Fruit fly (Drosophila melanogaster) whole organism, embryonic: ENCODE results near the gene CG44174.

ENCODE experiments used
- Adf1 ChIP-seq: fragments of 200-800 bp; sonication (Bioruptor generic); IDR thresholded peaks from 2 replicates; pipeline ENCODE4 v1.3.6; 2022; ENCODE audit warnings: missing biosample characterization, missing genetic modification characterization
- Atf6 ChIP-seq: fragments of 200-800 bp; sonication (Bioruptor generic); IDR thresholded peaks from 2 replicates; pipeline ENCODE4 v1.3.6; 2022; ENCODE audit warnings: missing biosample characterization, missing genetic modification characterization
- Bdp1 ChIP-seq: fragments of 200-800 bp; sonication (Bioruptor generic); optimal IDR thresholded peaks from 3 replicates; lab custom pipeline; 2016; ENCODE audit warnings: missing biosample characterization, missing genetic modification characterization
- CG10267 ChIP-seq: fragments of 200-800 bp; sonication (Bioruptor generic); optimal IDR thresholded peaks from 2 replicates; lab custom pipeline; 2018; ENCODE audit warnings: missing biosample characterization, mild to moderate bottlenecking, missing genetic modification characterization, moderate library complexity
- CG10979 ChIP-seq: fragments of 200-800 bp; sonication (Bioruptor generic); optimal IDR thresholded peaks from 2 replicates; lab custom pipeline; 2018; ENCODE audit warnings: missing biosample characterization, mild to moderate bottlenecking, missing genetic modification characterization, moderate library complexity
- CG11085 ChIP-seq: fragments of 200-800 bp; sonication (Bioruptor generic); IDR thresholded peaks from 2 replicates; pipeline ENCODE4 v1.3.6; 2022; ENCODE audit warnings: missing biosample characterization, missing genetic modification characterization
- CG11247 ChIP-seq: fragments of 200-800 bp; sonication (Bioruptor generic); IDR thresholded peaks from 2 replicates; pipeline ENCODE4 v1.3.6; 2022; ENCODE audit warnings: missing biosample characterization, missing genetic modification characterization
- CG11695 ChIP-seq: fragments of 200-800 bp; sonication (Bioruptor generic); IDR thresholded peaks from 3 replicates; pipeline ENCODE4 v1.3.6; 2022; ENCODE audit warnings: missing biosample characterization, missing genetic modification characterization
- CG12155 ChIP-seq: fragments of 200-800 bp; sonication (Bioruptor generic); optimal IDR thresholded peaks from 3 replicates; lab custom pipeline; 2016; ENCODE audit warnings: missing biosample characterization, missing genetic modification characterization
- CG12299 ChIP-seq: fragments of 200-800 bp; sonication (Bioruptor generic); optimal IDR thresholded peaks from 2 replicates; lab custom pipeline; 2018; ENCODE audit warnings: missing biosample characterization, mild to moderate bottlenecking, missing genetic modification characterization
- CG14965 ChIP-seq: fragments of 200-800 bp; sonication (Bioruptor generic); optimal IDR thresholded peaks from 2 replicates; lab custom pipeline; 2016; ENCODE audit warnings: missing biosample characterization, missing genetic modification characterization, borderline replicate concordance
- CG1529 ChIP-seq: fragments of 200-800 bp; sonication (Bioruptor generic); optimal IDR thresholded peaks from 3 replicates; lab custom pipeline; 2018; ENCODE audit warnings: missing biosample characterization, missing genetic modification characterization
- CG15696 ChIP-seq: fragments of 200-800 bp; sonication (Bioruptor generic); optimal IDR thresholded peaks from 2 replicates; lab custom pipeline; 2019; ENCODE audit warnings: missing biosample characterization, mild to moderate bottlenecking, missing genetic modification characterization, moderate library complexity
- CG18619 ChIP-seq: fragments of 200-800 bp; sonication (Bioruptor generic); optimal IDR thresholded peaks from 3 replicates; lab custom pipeline; 2017; ENCODE audit warnings: missing biosample characterization, mild to moderate bottlenecking, missing genetic modification characterization
- CG3065 ChIP-seq: fragments of 200-800 bp; sonication (Bioruptor generic); optimal IDR thresholded peaks from 2 replicates; lab custom pipeline; 2016; ENCODE audit warnings: missing biosample characterization, missing genetic modification characterization
- CG33213 ChIP-seq: fragments of 200-800 bp; sonication (Bioruptor generic); optimal IDR thresholded peaks from 3 replicates; lab custom pipeline; 2016; ENCODE audit warnings: missing biosample characterization, missing genetic modification characterization
- CG6683 ChIP-seq: fragments of 200-800 bp; sonication (Bioruptor generic); optimal IDR thresholded peaks from 2 replicates; lab custom pipeline; 2017; ENCODE audit warnings: missing biosample characterization, mild to moderate bottlenecking, missing genetic modification characterization, missing genetic modification reagents
- CG8359 ChIP-seq: fragments of 200-800 bp; sonication (Bioruptor generic); optimal IDR thresholded peaks from 2 replicates; lab custom pipeline; 2017; ENCODE audit warnings: missing biosample characterization, mild to moderate bottlenecking, missing genetic modification characterization, borderline replicate concordance
- CG8388 ChIP-seq: fragments of 200-800 bp; sonication (Bioruptor generic); optimal IDR thresholded peaks from 2 replicates; lab custom pipeline; 2019; ENCODE audit warnings: missing biosample characterization, mild to moderate bottlenecking, missing genetic modification characterization, moderate library complexity
- Chrac-16 ChIP-seq: fragments of 200-800 bp; sonication (Bioruptor generic); optimal IDR thresholded peaks from 3 replicates; lab custom pipeline; 2016; ENCODE audit warnings: missing biosample characterization, missing genetic modification characterization
- Dfd ChIP-seq, 2 experiments: fragments of >200 bp; optimal IDR thresholded peaks; 2 replicates each; lab custom pipeline; 2017; ENCODE audit warnings: missing biosample characterization in 2 of 2, missing genetic modification characterization in 2 of 2
- Drgx ChIP-seq: fragments of 200-800 bp; sonication (Bioruptor generic); IDR thresholded peaks from 2 replicates; pipeline ENCODE4 v1.3.6; 2022; ENCODE audit warnings: missing biosample characterization, missing genetic modification characterization
- HHEX ChIP-seq: fragments of 200-800 bp; sonication (Bioruptor generic); optimal IDR thresholded peaks from 3 replicates; lab custom pipeline; 2017; ENCODE audit warnings: missing biosample characterization, mild to moderate bottlenecking, missing genetic modification characterization, missing genetic modification reagents
- Hey ChIP-seq: fragments of 200-800 bp; sonication (Bioruptor generic); optimal IDR thresholded peaks from 3 replicates; lab custom pipeline; 2018; ENCODE audit warnings: missing biosample characterization, mild to moderate bottlenecking, missing genetic modification characterization
- Hr39 ChIP-seq: fragments of >200 bp; optimal IDR thresholded peaks from 2 replicates; lab custom pipeline; 2017
- Mad ChIP-seq: fragments of 200-800 bp; sonication (Bioruptor generic); optimal IDR thresholded peaks from 2 replicates; lab custom pipeline; 2016; ENCODE audit warnings: missing biosample characterization, missing genetic modification characterization
- Tbp ChIP-seq: fragments of >200 bp; optimal IDR thresholded peaks from 2 replicates; lab custom pipeline; 2018; ENCODE audit warnings: missing biosample characterization, missing genetic modification characterization
- YL-1 ChIP-seq: fragments of 200-800 bp; sonication (Bioruptor generic); optimal IDR thresholded peaks from 3 replicates; lab custom pipeline; 2017; ENCODE audit warnings: missing biosample characterization, mild to moderate bottlenecking, missing genetic modification characterization
- ato ChIP-seq: fragments of 200-800 bp; sonication (Bioruptor generic); IDR thresholded peaks from 2 replicates; pipeline ENCODE4 v1.3.6; 2022; ENCODE audit warnings: missing biosample characterization, missing genetic modification characterization; ENCODE audit not compliant: partially characterized antibody
- bcd ChIP-seq: fragments of 200-800 bp; sonication (Bioruptor generic); optimal IDR thresholded peaks from 2 replicates; lab custom pipeline; 2017; ENCODE audit warnings: missing biosample characterization, mild to moderate bottlenecking, missing genetic modification characterization
- bigmax ChIP-seq: fragments of 200-800 bp; sonication (Bioruptor generic); optimal IDR thresholded peaks from 2 replicates; lab custom pipeline; 2018; ENCODE audit warnings: missing biosample characterization, mild to moderate bottlenecking, missing genetic modification characterization
- br ChIP-seq: fragments of >200 bp; optimal IDR thresholded peaks from 2 replicates; lab custom pipeline; 2017
- cato ChIP-seq: fragments of 200-800 bp; sonication (Bioruptor generic); optimal IDR thresholded peaks from 2 replicates; lab custom pipeline; 2016; ENCODE audit warnings: missing biosample characterization, missing genetic modification characterization, borderline replicate concordance
- crp ChIP-seq, 2 experiments: fragments of 200-800 bp; sonication (Bioruptor generic); optimal IDR thresholded peaks; 2 replicates in 1 of 2; 3 replicates in 1 of 2; lab custom pipeline; 2017; ENCODE audit warnings: missing biosample characterization in 2 of 2, missing genetic modification characterization in 2 of 2, mild to moderate bottlenecking in 1 of 2, moderate library complexity in 1 of 2
- dati ChIP-seq: fragments of 200-800 bp; sonication (Bioruptor generic); IDR thresholded peaks from 2 replicates; pipeline ENCODE4 v1.3.6; 2022; ENCODE audit warnings: missing biosample characterization, missing genetic modification characterization
- fd102C ChIP-seq: fragments of 200-800 bp; sonication (Bioruptor generic); optimal IDR thresholded peaks from 2 replicates; lab custom pipeline; 2018; ENCODE audit warnings: missing biosample characterization, mild to moderate bottlenecking, missing genetic modification characterization, moderate library complexity
- gfzf ChIP-seq: fragments of 200-800 bp; sonication (Bioruptor generic); optimal IDR thresholded peaks from 2 replicates; lab custom pipeline; 2016; ENCODE audit warnings: missing biosample characterization, mild to moderate bottlenecking, missing genetic modification characterization, moderate library complexity
- grn ChIP-seq: fragments of 200-800 bp; sonication (Bioruptor generic); optimal IDR thresholded peaks from 3 replicates; lab custom pipeline; 2017; ENCODE audit warnings: missing biosample characterization, missing genetic modification characterization
- gsb-n ChIP-seq: fragments of 200-800 bp; sonication (Bioruptor generic); optimal IDR thresholded peaks from 3 replicates; lab custom pipeline; 2018; ENCODE audit warnings: missing biosample characterization, mild to moderate bottlenecking, missing genetic modification characterization
- lab ChIP-seq: fragments of 200-800 bp; sonication (Bioruptor generic); optimal IDR thresholded peaks from 3 replicates; lab custom pipeline; 2017; ENCODE audit warnings: missing biosample characterization, missing genetic modification characterization, mild to moderate bottlenecking, moderate library complexity, missing genetic modification reagents
- lbe ChIP-seq: fragments of 200-800 bp; sonication (Bioruptor generic); optimal IDR thresholded peaks from 2 replicates; lab custom pipeline; 2016; ENCODE audit warnings: missing biosample characterization, mild to moderate bottlenecking, missing genetic modification characterization
- otp ChIP-seq: fragments of 200-800 bp; sonication (Bioruptor generic); IDR thresholded peaks from 3 replicates; pipeline ENCODE4, ENCODE4 v1.3.6; 2022; ENCODE audit warnings: missing biosample characterization, missing genetic modification characterization
- pros ChIP-seq: fragments of 200-800 bp; sonication (Bioruptor generic); optimal IDR thresholded peaks from 3 replicates; lab custom pipeline; 2019; ENCODE audit warnings: missing biosample characterization, mild to moderate bottlenecking, missing genetic modification characterization, moderate library complexity
- psq ChIP-seq: fragments of 200-800 bp; sonication (Bioruptor generic); optimal IDR thresholded peaks from 2 replicates; lab custom pipeline; 2017; ENCODE audit warnings: missing biosample characterization, missing genetic modification characterization
- salm ChIP-seq: fragments of 200-800 bp; sonication (Bioruptor generic); optimal IDR thresholded peaks from 2 replicates; lab custom pipeline; 2018; ENCODE audit warnings: missing biosample characterization, mild to moderate bottlenecking, missing genetic modification characterization
- scrt ChIP-seq: fragments of 200-800 bp; sonication (Bioruptor generic); optimal IDR thresholded peaks from 2 replicates; lab custom pipeline; 2018; ENCODE audit warnings: missing biosample characterization, mild to moderate bottlenecking, missing genetic modification characterization, moderate library complexity
- sens ChIP-seq: fragments of 200-800 bp; sonication (Bioruptor generic); peaks from one replicate; lab custom pipeline; 2016; ENCODE audit warnings: missing biosample characterization, missing genetic modification characterization
- sens-2 ChIP-seq: fragments of 200-800 bp; sonication (Bioruptor generic); IDR thresholded peaks from 2 replicates; pipeline ENCODE4 v1.3.6; 2022; ENCODE audit warnings: missing biosample characterization, missing genetic modification characterization
- trem ChIP-seq: fragments of 200-800 bp; optimal IDR thresholded peaks from 3 replicates; lab custom pipeline; 2019; ENCODE audit warnings: missing biosample characterization, mild to moderate bottlenecking, missing genetic modification characterization, moderate library complexity
- wdn ChIP-seq: fragments of 200-800 bp; sonication (Bioruptor generic); IDR thresholded peaks from 2 replicates; pipeline ENCODE4 v1.3.6; 2022; ENCODE audit warnings: missing biosample characterization, missing genetic modification characterization
- wek ChIP-seq: fragments of 200-800 bp; sonication (Bioruptor generic); optimal IDR thresholded peaks from 3 replicates; lab custom pipeline; 2018; ENCODE audit warnings: missing biosample characterization, mild to moderate bottlenecking, missing genetic modification characterization, moderate library complexity

Gene CG44174

dm6 chr3R:19326043-19326805 is 28.7 kb upstream of the CG44174 start, which contains the start of gene Delta (continued):
- TF ChIP-seq wek (GFP tag; lab: Kevin White, UChicago), result peak; percentile 47
- TF ChIP-seq CG3065 (GFP tag; lab: Kevin White, UChicago), result no peak
- TF ChIP-seq CG12155 (GFP tag; lab: Kevin White, UChicago), result no peak
- TF ChIP-seq bcd, result no peak
- TF ChIP-seq trem, result peak; percentile 15
- no peak for TF ChIP-seq Atf6 (GFP tag; lab: Robert Waterston, UW)
- TF ChIP-seq Chrac-16 (GFP tag; lab: Kevin White, UChicago), result no peak
- TF ChIP-seq lbe (GFP tag; lab: Kevin White, UChicago), result no peak
- no peak for TF ChIP-seq CG8388 (GFP tag; lab: Kevin White, UChicago)
- no peak for TF ChIP-seq bigmax (GFP tag; lab: Kevin White, UChicago)
- no peak for TF ChIP-seq Bdp1
- TF ChIP-seq psq (GFP tag; lab: Kevin White, UChicago), result no peak
- no peak for TF ChIP-seq fd102C (GFP tag; lab: Kevin White, UChicago)
- TF ChIP-seq cato (GFP tag; lab: Kevin White, UChicago), result no peak
- no peak for TF ChIP-seq CG11695 (GFP tag; lab: Robert Waterston, UW)
- no peak for TF ChIP-seq Dfd (GFP tag; optimal IDR thresholded peaks at IDR 0.05; lab: Kevin White, UChicago)
- TF ChIP-seq grn (GFP tag; lab: Kevin White, UChicago), result no peak
- peak; percentile 30 for TF ChIP-seq CG10979 (tag; lab: Kevin White, UChicago)
- TF ChIP-seq HHEX (GFP tag; lab: Kevin White, UChicago), result no peak
- TF ChIP-seq CG11247 (GFP tag; lab: Robert Waterston, UW), result no peak
- TF ChIP-seq gfzf (GFP tag; lab: Kevin White, UChicago), result peak; percentile 65
- TF ChIP-seq CG10267 (tag; lab: Kevin White, UChicago), result no peak
- TF ChIP-seq Tbp (GFP tag; lab: Kevin White, UChicago), result peak; percentile 76
- TF ChIP-seq CG33213 (GFP tag; lab: Kevin White, UChicago), result no peak
- TF ChIP-seq Drgx (GFP tag; lab: Robert Waterston, UW), result no peak
- no peak for TF ChIP-seq br
- no peak for TF ChIP-seq wdn
- no peak for TF ChIP-seq lab
- no peak for TF ChIP-seq CG14965 (GFP tag; lab: Kevin White, UChicago)
- TF ChIP-seq CG8359 (GFP tag; lab: Kevin White, UChicago), result no peak
- TF ChIP-seq Mad (GFP tag; lab: Kevin White, UChicago), result no peak
- no peak for TF ChIP-seq scrt (GFP tag; lab: Kevin White, UChicago)
- TF ChIP-seq Hr39 (lab: Kevin White, UChicago), result no peak
- no peak for TF ChIP-seq crp (GFP tag; optimal IDR thresholded peaks at IDR 0.05; lab: Kevin White, UChicago)
- no peak for TF ChIP-seq sens-2 (GFP tag; lab: Robert Waterston, UW)
- TF ChIP-seq CG1529 (GFP tag; lab: Kevin White, UChicago), result no peak
- TF ChIP-seq CG18619 (GFP tag; lab: Kevin White, UChicago), result no peak
- TF ChIP-seq Hey (tag; lab: Kevin White, UChicago), result no peak
- peak; percentile 77 for TF ChIP-seq sens (GFP tag; lab: Kevin White, UChicago)
- no peak for TF ChIP-seq YL-1 (GFP tag; lab: Kevin White, UChicago)
- no peak for TF ChIP-seq Adf1 (GFP tag; lab: Robert Waterston, UW)
- no peak for TF ChIP-seq CG15696 (tag; lab: Kevin White, UChicago)
- no peak for TF ChIP-seq CG11085
- no peak for TF ChIP-seq dati
- peak; percentile 13 for TF ChIP-seq gsb-n
- peak; percentile 24 for TF ChIP-seq CG12299 (tag; lab: Kevin White, UChicago)
- TF ChIP-seq salm (tag; lab: Kevin White, UChicago), result no peak
- TF ChIP-seq CG6683 (GFP tag; lab: Kevin White, UChicago), result no peak
- TF ChIP-seq pros (GFP tag; lab: Kevin White, UChicago), result no peak
- no peak for TF ChIP-seq otp (GFP tag; lab: Robert Waterston, UW)
- 0 out of 2 replicates have a peak, but pooled peaks have one; percentile 51 for TF ChIP-seq ato (GFP tag; lab: Robert Waterston, UW)
